Fruit fly (Drosophila melanogaster) whole organism, embryonic: ENCODE results near the gene kdn.

Experiments
- Asciz ChIP-seq: fragments of 200-800 bp; sonication (Bioruptor generic); optimal IDR thresholded peaks from 2 replicates; lab custom pipeline; 2017; ENCODE audit warnings: missing biosample characterization, mild to moderate bottlenecking, missing genetic modification characterization, missing genetic modification reagents
- Blimp-1 ChIP-seq: fragments of 200-800 bp; sonication (Bioruptor generic); optimal IDR thresholded peaks from 3 replicates; lab custom pipeline; 2018; ENCODE audit warnings: missing biosample characterization, missing genetic modification characterization, mild to moderate bottlenecking, moderate library complexity, missing genetic modification reagents
- CG10959 ChIP-seq: fragments of 200-800 bp; sonication (Bioruptor generic); IDR thresholded peaks from 2 replicates; pipeline ENCODE4 v1.3.6; 2022; ENCODE audit warnings: missing biosample characterization, missing genetic modification characterization
- CG12659 ChIP-seq: fragments of 200-800 bp; sonication (Bioruptor generic); optimal IDR thresholded peaks from 3 replicates; lab custom pipeline; 2017; ENCODE audit warnings: mild to moderate bottlenecking, missing biosample characterization, missing genetic modification reagents, missing genetic modification characterization
- CG15479 ChIP-seq: fragments of 200-800 bp; sonication (Bioruptor generic); optimal IDR thresholded peaks from 3 replicates; lab custom pipeline; 2019; ENCODE audit warnings: missing biosample characterization, mild to moderate bottlenecking, missing genetic modification characterization, moderate library complexity
- CG15696 ChIP-seq: fragments of 200-800 bp; sonication (Bioruptor generic); optimal IDR thresholded peaks from 2 replicates; lab custom pipeline; 2019; ENCODE audit warnings: missing biosample characterization, mild to moderate bottlenecking, missing genetic modification characterization, moderate library complexity
- CG1602 ChIP-seq: fragments of 200-800 bp; sonication (Bioruptor generic); optimal IDR thresholded peaks from 3 replicates; lab custom pipeline; 2016; ENCODE audit warnings: missing biosample characterization, missing genetic modification characterization
- CG16813 ChIP-seq: fragments of 200-800 bp; sonication (Bioruptor generic); IDR thresholded peaks from 3 replicates; pipeline ENCODE4 v1.3.6; 2022; ENCODE audit warnings: missing biosample characterization, missing genetic modification characterization; ENCODE audit not compliant: partially characterized antibody
- CG2889 ChIP-seq: fragments of 200-800 bp; sonication (Bioruptor generic); IDR thresholded peaks from 3 replicates; pipeline ENCODE4 v1.3.6; 2022; ENCODE audit warnings: missing biosample characterization, missing genetic modification characterization
- CG30020 ChIP-seq: fragments of 200-800 bp; optimal IDR thresholded peaks from 2 replicates; lab custom pipeline; 2019; ENCODE audit warnings: missing biosample characterization, mild to moderate bottlenecking, missing genetic modification characterization, moderate library complexity
- CG3163 ChIP-seq: fragments of 200-800 bp; sonication (Bioruptor generic); optimal IDR thresholded peaks from 3 replicates; lab custom pipeline; 2016; ENCODE audit warnings: missing biosample characterization, missing genetic modification characterization
- CG32532 ChIP-seq: fragments of 200-800 bp; sonication (Bioruptor generic); IDR thresholded peaks from 2 replicates; pipeline ENCODE4 v1.3.6; 2022; ENCODE audit warnings: missing biosample characterization, missing genetic modification characterization
- CG6654 ChIP-seq: fragments of 200-800 bp; sonication (Bioruptor generic); optimal IDR thresholded peaks from 2 replicates; lab custom pipeline; 2017; ENCODE audit warnings: missing biosample characterization, mild to moderate bottlenecking, missing genetic modification characterization
- CG6854 ChIP-seq: fragments of 200-800 bp; sonication (Bioruptor generic); optimal IDR thresholded peaks from 3 replicates; lab custom pipeline; 2017; ENCODE audit warnings: missing biosample characterization, mild to moderate bottlenecking, missing genetic modification characterization
- CG7928 ChIP-seq: fragments of 200-800 bp; sonication (Bioruptor generic); optimal IDR thresholded peaks from 2 replicates; lab custom pipeline; 2017; ENCODE audit warnings: missing biosample characterization, mild to moderate bottlenecking, missing genetic modification characterization
- CTCF ChIP-seq: fragments of 200-800 bp; sonication (Bioruptor generic); optimal IDR thresholded peaks from 2 replicates; lab custom pipeline; 2017; ENCODE audit warnings: missing biosample characterization, mild to moderate bottlenecking, missing genetic modification characterization, moderate library complexity
- CrebB ChIP-seq: fragments of 200-800 bp; sonication (Bioruptor generic); optimal IDR thresholded peaks from 3 replicates; lab custom pipeline; 2018; ENCODE audit warnings: missing biosample characterization, mild to moderate bottlenecking, missing genetic modification characterization
- Dbx ChIP-seq: fragments of 200-800 bp; sonication (Bioruptor generic); IDR thresholded peaks from 3 replicates; pipeline ENCODE4 v1.3.6; 2022; ENCODE audit warnings: missing biosample characterization, missing genetic modification characterization
- Eip74EF ChIP-seq, 2 experiments: fragments of 200-800 bp in 1 of 2; fragments of >200 bp in 1 of 2; sonication (Bioruptor generic) in 1 of 2; optimal IDR thresholded peaks; 2 replicates each; lab custom pipeline; 2017 to 2019; ENCODE audit warnings: missing biosample characterization in 2 of 2, missing genetic modification characterization in 2 of 2, mild to moderate bottlenecking in 1 of 2, moderate library complexity in 1 of 2
- HLHmδ ChIP-seq: fragments of 200-800 bp; sonication (Bioruptor generic); optimal IDR thresholded peaks from 2 replicates; lab custom pipeline; 2018; ENCODE audit warnings: missing biosample characterization, mild to moderate bottlenecking, missing genetic modification characterization, moderate library complexity
- Hr3 ChIP-seq: fragments of 200-800 bp; sonication (Bioruptor generic); optimal IDR thresholded peaks from 3 replicates; lab custom pipeline; 2016; ENCODE audit warnings: missing biosample characterization, missing genetic modification characterization
- Lim3 ChIP-seq: fragments of 200-800 bp; sonication (Bioruptor generic); IDR thresholded peaks from 2 replicates; pipeline ENCODE4 v1.3.6; 2022; ENCODE audit warnings: missing biosample characterization, missing genetic modification characterization
- Mrtf ChIP-seq: fragments of 200-800 bp; sonication (Bioruptor generic); IDR thresholded peaks from 3 replicates; pipeline ENCODE4 v1.3.6; 2022; ENCODE audit warnings: missing biosample characterization, missing genetic modification characterization
- Neu2 ChIP-seq: fragments of 200-800 bp; sonication (Bioruptor generic); optimal IDR thresholded peaks from 3 replicates; lab custom pipeline; 2016; ENCODE audit warnings: missing biosample characterization, missing genetic modification characterization, borderline replicate concordance
- Nf-YC ChIP-seq: fragments of 200-800 bp; optimal IDR thresholded peaks from 3 replicates; lab custom pipeline; 2019; ENCODE audit warnings: missing biosample characterization, mild to moderate bottlenecking, missing genetic modification characterization, moderate library complexity
- Pdp1 ChIP-seq, 2 experiments: fragments of 200-800 bp; sonication (Bioruptor generic); optimal IDR thresholded peaks; 3 replicates each; lab custom pipeline; 2016; ENCODE audit warnings: missing biosample characterization in 2 of 2, missing genetic modification characterization in 2 of 2, mild to moderate bottlenecking in 1 of 2, moderate library complexity in 1 of 2
- Ssrp ChIP-seq: fragments of 200-800 bp; sonication (Bioruptor generic); optimal IDR thresholded peaks from 2 replicates; lab custom pipeline; 2018; ENCODE audit warnings: missing biosample characterization, mild to moderate bottlenecking, missing genetic modification characterization, moderate library complexity
- TFAM ChIP-seq: fragments of 200-800 bp; sonication (Bioruptor generic); optimal IDR thresholded peaks from 2 replicates; lab custom pipeline; 2017; ENCODE audit warnings: missing biosample characterization, missing genetic modification characterization, inconsistent platforms
- Trl ChIP-seq, 3 experiments: fragments of >200 bp in 2 of 3; fragments of 200-800 bp in 1 of 3; sonication (Bioruptor generic) in 1 of 3; optimal IDR thresholded peaks; 2 replicates in 1 of 3; 3 replicates in 2 of 3; lab custom pipeline; 2016 to 2017; ENCODE audit warnings: missing biosample characterization in 1 of 3, missing genetic modification characterization in 1 of 3
- aop ChIP-seq: fragments of 200-800 bp; sonication (Bioruptor generic); IDR thresholded peaks from 2 replicates; pipeline ENCODE4 v1.3.6; 2022; ENCODE audit warnings: missing biosample characterization, missing genetic modification characterization
- bbx ChIP-seq: fragments of 200-800 bp; sonication (Bioruptor generic); IDR thresholded peaks from 2 replicates; pipeline ENCODE4 v1.3.6; 2022; ENCODE audit warnings: missing biosample characterization, missing genetic modification characterization; ENCODE audit not compliant: partially characterized antibody
- btn ChIP-seq: fragments of 200-800 bp; sonication (Bioruptor generic); optimal IDR thresholded peaks from 2 replicates; lab custom pipeline; 2016; ENCODE audit warnings: missing biosample characterization, missing genetic modification characterization
- cg ChIP-seq: fragments of 200-800 bp; sonication (Bioruptor generic); optimal IDR thresholded peaks from 3 replicates; lab custom pipeline; 2019; ENCODE audit warnings: missing biosample characterization, mild to moderate bottlenecking, missing genetic modification characterization, moderate library complexity
- chn ChIP-seq: fragments of 200-800 bp; sonication (Bioruptor generic); optimal IDR thresholded peaks from 2 replicates; lab custom pipeline; 2016; ENCODE audit warnings: missing biosample characterization, missing genetic modification characterization
- eyg ChIP-seq: fragments of 200-800 bp; sonication (Bioruptor generic); optimal IDR thresholded peaks from 3 replicates; lab custom pipeline; 2016; ENCODE audit warnings: missing biosample characterization, missing genetic modification characterization
- ftz-f1 ChIP-seq: fragments of 200-800 bp; sonication (Bioruptor generic); optimal IDR thresholded peaks from 2 replicates; lab custom pipeline; 2016; ENCODE audit warnings: missing biosample characterization, missing genetic modification characterization
- gro ChIP-seq: fragments of 200-800 bp; sonication (Bioruptor generic); optimal IDR thresholded peaks from 2 replicates; lab custom pipeline; 2016; ENCODE audit warnings: missing biosample characterization, missing genetic modification characterization
- hkb ChIP-seq, 2 experiments: fragments of 200-800 bp in 1 of 2; fragments of >200 bp in 1 of 2; sonication (Bioruptor generic) in 1 of 2; IDR thresholded peaks in 1 of 2; optimal IDR thresholded peaks in 1 of 2; 2 replicates each; pipeline versions ENCODE4 v1.3.6 to Lab custom; 2017 to 2022; ENCODE audit warnings: missing biosample characterization in 1 of 2, missing genetic modification characterization in 1 of 2
- otp ChIP-seq: fragments of 200-800 bp; sonication (Bioruptor generic); IDR thresholded peaks from 3 replicates; pipeline ENCODE4, ENCODE4 v1.3.6; 2022; ENCODE audit warnings: missing biosample characterization, missing genetic modification characterization
- pnt ChIP-seq: fragments of 200-800 bp; sonication (Bioruptor generic); optimal IDR thresholded peaks from 3 replicates; lab custom pipeline; 2016; ENCODE audit warnings: missing biosample characterization, missing genetic modification characterization
- ranshi ChIP-seq: fragments of 200-800 bp; sonication (Bioruptor generic); IDR thresholded peaks from 2 replicates; pipeline ENCODE4 v1.3.6; 2022; ENCODE audit warnings: missing biosample characterization, missing genetic modification characterization
- schlank ChIP-seq: fragments of 200-800 bp; sonication (Bioruptor generic); optimal IDR thresholded peaks from 2 replicates; lab custom pipeline; 2018; ENCODE audit warnings: missing biosample characterization, mild to moderate bottlenecking, missing genetic modification characterization
- sima ChIP-seq: fragments of 200-800 bp; sonication (Bioruptor generic); optimal IDR thresholded peaks from 2 replicates; lab custom pipeline; 2016; ENCODE audit warnings: missing biosample characterization, missing genetic modification characterization
- trem ChIP-seq: fragments of 200-800 bp; optimal IDR thresholded peaks from 3 replicates; lab custom pipeline; 2019; ENCODE audit warnings: missing biosample characterization, mild to moderate bottlenecking, missing genetic modification characterization, moderate library complexity
- vvl ChIP-seq: fragments of 200-800 bp; sonication (Bioruptor generic); IDR thresholded peaks from 2 replicates; pipeline ENCODE4 v1.3.6; 2022; ENCODE audit warnings: missing biosample characterization, missing genetic modification characterization
- zen ChIP-seq: fragments of 200-800 bp; sonication (Bioruptor generic); optimal IDR thresholded peaks from 3 replicates; lab custom pipeline; 2018; ENCODE audit warnings: missing biosample characterization, mild to moderate bottlenecking, missing genetic modification characterization, moderate library complexity

kdn gene

DNA sequence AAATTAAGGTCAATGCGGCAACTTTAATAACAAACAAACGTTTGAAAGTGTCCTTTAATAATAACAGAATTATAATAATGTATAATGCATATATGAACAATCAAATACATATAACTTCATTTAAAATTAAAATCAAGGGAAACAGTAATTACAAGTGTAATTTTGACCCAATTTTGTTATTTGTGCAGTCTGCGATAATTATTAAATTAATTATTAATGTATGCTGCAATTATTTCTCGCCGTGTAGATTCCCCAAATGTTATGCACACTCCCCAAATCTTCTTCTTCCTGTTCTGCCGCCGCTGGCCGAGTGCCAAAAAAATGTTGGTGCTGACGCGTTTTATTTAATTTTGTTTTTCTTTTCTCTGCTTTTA is 3.2 kb downstream of the kdn start (continued):
- TF ChIP-seq schlank (tag; lab: Kevin White, UChicago) (peak; percentile 66), CG12659 (GFP tag; lab: Kevin White, UChicago) (peak; percentile 92), Trl (optimal IDR thresholded peaks at IDR 0.05; lab: Kevin White, UChicago) (no peak), Trl (GFP tag; optimal IDR thresholded peaks at IDR 0.05; lab: Kevin White, UChicago) (no peak), CG15696 (peak; percentile 92), CG7928 (peak; percentile 49), CG30020 (tag; lab: Kevin White, UChicago) (peak; percentile 65), Ssrp (tag; lab: Kevin White, UChicago) (peak; percentile 89), Neu2 (GFP tag; lab: Kevin White, UChicago) (no peak), TFAM (GFP tag; lab: Kevin White, UChicago) (peak; percentile 48), CG1602 (peak; percentile 76), CG6854 (GFP tag; lab: Kevin White, UChicago) (peak; percentile 78), zen (peak; percentile 76), eyg (GFP tag; lab: Kevin White, UChicago) (no peak), CG2889 (GFP tag; lab: Robert Waterston, UW) (peak; percentile 52; the same call in 2 of the 3 replicates), CG32532 (peak; percentile 81), Hr3 (GFP tag; lab: Kevin White, UChicago) (peak; percentile 81), Eip74EF (GFP tag; optimal IDR thresholded peaks at IDR 0.05; lab: Kevin White, UChicago) (peak in 1 of 2 experiments; percentile 84), CG16813 (GFP tag; lab: Robert Waterston, UW) (no peak), trem (tag; lab: Kevin White, UChicago) (peak; percentile 82), hkb (optimal IDR thresholded peaks at IDR 0.05; lab: Kevin White, UChicago) (no peak), hkb (GFP tag; IDR thresholded peaks at IDR 0.05; lab: Robert Waterston, UW) (peak; percentile 85), sima (GFP tag; lab: Kevin White, UChicago) (no peak), HLHmδ (no peak), Lim3 (GFP tag; lab: Robert Waterston, UW) (peak; percentile 34; the same call in 1 of the 2 replicates), CG6654 (GFP tag; lab: Kevin White, UChicago) (peak; percentile 59)

DNA sequence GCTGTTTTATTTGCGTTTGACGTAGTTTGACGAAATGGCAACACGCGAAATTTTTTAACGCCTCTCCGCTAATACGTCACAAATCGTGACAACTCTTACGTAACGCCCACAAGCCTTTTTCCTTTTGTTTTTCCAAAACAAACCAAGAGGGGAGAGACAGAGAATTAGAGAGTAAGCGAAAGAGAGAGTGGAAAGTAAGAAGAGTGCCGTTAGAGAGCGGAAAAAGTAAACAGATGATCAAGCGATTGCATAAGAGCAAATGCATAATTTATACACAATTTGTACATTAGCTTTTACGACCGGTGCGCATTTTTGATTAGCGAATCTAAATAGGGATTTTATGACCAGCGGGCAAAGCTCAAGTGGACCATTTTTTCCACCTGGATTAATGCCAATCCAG is 3.7 kb downstream of the kdn start:
- no peak for TF ChIP-seq otp (GFP tag; lab: Robert Waterston, UW)
- peak; percentile 35 for TF ChIP-seq Blimp-1 (GFP tag; lab: Kevin White, UChicago)
- TF ChIP-seq CG15479 (GFP tag; lab: Kevin White, UChicago): peak; percentile 11
- no peak for TF ChIP-seq CTCF (GFP tag; lab: Kevin White, UChicago)
- no peak for TF ChIP-seq cg
- TF ChIP-seq chn (GFP tag; lab: Kevin White, UChicago): no peak
- TF ChIP-seq Mrtf (GFP tag; lab: Robert Waterston, UW): no peak
- no peak for TF ChIP-seq ranshi (GFP tag; lab: Robert Waterston, UW)
- TF ChIP-seq btn (GFP tag; lab: Kevin White, UChicago): no peak
- TF ChIP-seq vvl (GFP tag; lab: Robert Waterston, UW): peak; percentile 32; the same call in 1 of the 2 replicates
- peak in 1 of 2 experiments; percentile 96 for TF ChIP-seq Pdp1 (GFP tag; optimal IDR thresholded peaks at IDR 0.05; lab: Kevin White, UChicago)
- peak; percentile 11 for TF ChIP-seq CG3163 (GFP tag; lab: Kevin White, UChicago)
- no peak for TF ChIP-seq ftz-f1
- TF ChIP-seq Dbx (GFP tag; lab: Robert Waterston, UW): no peak
- TF ChIP-seq Trl (optimal IDR thresholded peaks at IDR 0.05; lab: Kevin White, UChicago): peak; percentile 49 to 65
- TF ChIP-seq Trl (GFP tag; optimal IDR thresholded peaks at IDR 0.05; lab: Kevin White, UChicago): no peak
- no peak for TF ChIP-seq bbx (GFP tag; lab: Robert Waterston, UW)
- no peak for TF ChIP-seq Nf-YC (tag; lab: Kevin White, UChicago)
- no peak for TF ChIP-seq pnt (GFP tag; lab: Kevin White, UChicago)
- TF ChIP-seq gro: no peak
- TF ChIP-seq aop: no peak
- TF ChIP-seq CG10959: no peak
- TF ChIP-seq CrebB (tag; lab: Kevin White, UChicago): no peak
- no peak for TF ChIP-seq Asciz (GFP tag; lab: Kevin White, UChicago)
